Worm (Caenorhabditis elegans) whole organism, L1 larva: ENCODE results near the gene hil-7.

Source experiments
- C04F5.9 ChIP-seq: sonication (generic microtip); optimal IDR thresholded peaks from 2 replicates; lab custom pipeline; 2016; ENCODE audit warnings: missing genetic modification characterization, missing compliant biosample characterization
- aha-1 ChIP-seq: fragments of 150-350 bp; optimal IDR thresholded peaks from 2 replicates; lab custom pipeline; 2014; ENCODE audit warnings: missing biosample characterization, missing genetic modification characterization
- alr-1 ChIP-seq: fragments of 200-800 bp; sonication (Bioruptor generic); optimal IDR thresholded peaks from 2 replicates; lab custom pipeline; 2018; ENCODE audit warnings: borderline replicate concordance, mild to moderate bottlenecking, missing genetic modification characterization, missing compliant biosample characterization
- aly-2 ChIP-seq: fragments of 150-350 bp; optimal IDR thresholded peaks from 2 replicates; lab custom pipeline; 2014; ENCODE audit warnings: missing biosample characterization, missing genetic modification characterization
- blmp-1 ChIP-seq: fragments of 150-350 bp; optimal IDR thresholded peaks from 2 replicates; lab custom pipeline; 2014; ENCODE audit warnings: missing biosample characterization, missing genetic modification characterization
- ceh-63 ChIP-seq: fragments of 200-800 bp; sonication (Bioruptor generic); optimal IDR thresholded peaks from 2 replicates; lab custom pipeline; 2018; ENCODE audit warnings: mild to moderate bottlenecking, missing genetic modification characterization, missing compliant biosample characterization
- ceh-82 ChIP-seq, 3 experiments: fragments of 150-350 bp in 1 of 3; sonication (generic microtip) in 2 of 3; optimal IDR thresholded peaks; 2 replicates each; lab custom pipeline; 2014 to 2017; ENCODE audit warnings: missing biosample characterization in 3 of 3, missing genetic modification characterization in 3 of 3
- dpl-1 ChIP-seq, 3 experiments: fragments of 150-350 bp in 2 of 3; sonication (generic microtip) in 1 of 3; optimal IDR thresholded peaks; 2 replicates each; lab custom pipeline; 2014 to 2017; ENCODE audit warnings: missing biosample characterization in 3 of 3, missing genetic modification characterization in 3 of 3, missing genetic modification reagents in 3 of 3
- efl-1 ChIP-seq, 4 experiments: fragments of 150-350 bp; optimal IDR thresholded peaks in 3 of 4; peaks in 1 of 4; 1 replicate in 1 of 4; 2 replicates in 3 of 4; lab custom pipeline; 2014; ENCODE audit warnings: missing biosample characterization in 2 of 4, missing genetic modification characterization in 2 of 4, missing genetic modification reagents in 2 of 4
- efl-3 ChIP-seq: fragments of 200-800 bp; sonication (Bioruptor generic); optimal IDR thresholded peaks from 2 replicates; lab custom pipeline; 2018; ENCODE audit warnings: mild to moderate bottlenecking, missing genetic modification characterization, missing compliant biosample characterization
- egl-27 ChIP-seq, 2 experiments: fragments of 150-350 bp in 1 of 2; sonication (generic microtip); optimal IDR thresholded peaks; 3 replicates each; lab custom pipeline; 2017 to 2018; ENCODE audit warnings: missing biosample characterization in 2 of 2, missing genetic modification characterization in 2 of 2, missing genetic modification reagents in 2 of 2
- elt-2 ChIP-seq: sonication (generic microtip); optimal IDR thresholded peaks from 2 replicates; lab custom pipeline; 2016; ENCODE audit warnings: missing genetic modification characterization, mild to moderate bottlenecking, inconsistent platforms, missing compliant biosample characterization, missing genetic modification reagents
- elt-3 ChIP-seq, 6 experiments: fragments of 150-350 bp in 1 of 6; sonication (generic microtip); optimal IDR thresholded peaks; 2 replicates each; lab custom pipeline; 2017 to 2018; ENCODE audit warnings: missing biosample characterization in 6 of 6, missing genetic modification characterization in 6 of 6, inconsistent platforms in 1 of 6
- ets-5 ChIP-seq: fragments of 200-800 bp; sonication (Bioruptor generic); IDR thresholded peaks from 2 replicates; pipeline ENCODE4 v1.3.6; 2022; ENCODE audit warnings: missing genetic modification characterization, missing compliant biosample characterization
- fkh-10 ChIP-seq: sonication (generic microtip); optimal IDR thresholded peaks from 2 replicates; lab custom pipeline; 2017; ENCODE audit warnings: missing biosample characterization, missing genetic modification reagents, missing genetic modification characterization
- fkh-4 ChIP-seq: sonication (generic microtip); optimal IDR thresholded peaks from 2 replicates; lab custom pipeline; 2016; ENCODE audit warnings: missing compliant biosample characterization, missing genetic modification characterization, borderline replicate concordance
- fkh-8 ChIP-seq: sonication (generic microtip); optimal IDR thresholded peaks from 2 replicates; lab custom pipeline; 2016; ENCODE audit warnings: mild to moderate bottlenecking, missing genetic modification characterization, missing compliant biosample characterization
- fos-1 ChIP-seq: fragments of 150-350 bp; optimal IDR thresholded peaks from 2 replicates; lab custom pipeline; 2014; ENCODE audit warnings: missing biosample characterization, missing genetic modification characterization
- grh-1 ChIP-seq: fragments of 200-800 bp; sonication (Bioruptor generic); IDR thresholded peaks from 2 replicates; pipeline ENCODE4 v1.3.6; 2022; ENCODE audit warnings: missing genetic modification reagents, missing genetic modification characterization, missing compliant biosample characterization
- hlh-17 ChIP-seq: fragments of 200-800 bp; sonication (Bioruptor generic); optimal IDR thresholded peaks from 2 replicates; lab custom pipeline; 2018; ENCODE audit warnings: missing genetic modification characterization, mild to moderate bottlenecking, missing compliant biosample characterization, moderate library complexity, borderline replicate concordance
- hpl-2 ChIP-seq: fragments of 150-350 bp; optimal IDR thresholded peaks from 2 replicates; lab custom pipeline; 2014; ENCODE audit warnings: missing biosample characterization, missing genetic modification reagents, missing genetic modification characterization
- isw-1 ChIP-seq: fragments of 200-800 bp; sonication (Bioruptor generic); IDR thresholded peaks from 2 replicates; pipeline ENCODE4 v1.3.6; 2022; ENCODE audit warnings: missing genetic modification characterization, missing compliant biosample characterization
- lin-13 ChIP-seq: fragments of 150-350 bp; optimal IDR thresholded peaks from 2 replicates; lab custom pipeline; 2014; ENCODE audit warnings: missing biosample characterization, missing genetic modification reagents, missing genetic modification characterization
- lin-15B ChIP-seq: fragments of 150-350 bp; sonication (generic microtip); optimal IDR thresholded peaks from 3 replicates; lab custom pipeline; 2014; ENCODE audit warnings: missing biosample characterization, missing genetic modification characterization
- lin-35 ChIP-seq, 2 experiments: fragments of 150-350 bp; optimal IDR thresholded peaks; 2 replicates each; lab custom pipeline; 2014; ENCODE audit warnings: missing biosample characterization in 2 of 2, missing genetic modification characterization in 2 of 2, missing genetic modification reagents in 2 of 2
- lin-39 ChIP-seq: fragments of 150-350 bp; optimal IDR thresholded peaks from 2 replicates; lab custom pipeline; 2014; ENCODE audit warnings: missing biosample characterization, missing genetic modification reagents, missing genetic modification characterization
- lir-3 ChIP-seq: sonication (generic microtip); optimal IDR thresholded peaks from 2 replicates; lab custom pipeline; 2016; ENCODE audit warnings: mild to moderate bottlenecking, missing genetic modification characterization, moderate library complexity, missing compliant biosample characterization; ENCODE audit not compliant: poor library complexity
- lsy-2 ChIP-seq, 2 experiments: fragments of 150-350 bp; optimal IDR thresholded peaks; 2 replicates each; lab custom pipeline; 2014; ENCODE audit warnings: missing biosample characterization in 2 of 2, missing genetic modification characterization in 2 of 2
- mab-9 ChIP-seq: fragments of 200-800 bp; sonication (Bioruptor generic); IDR thresholded peaks from 2 replicates; pipeline ENCODE4 v1.3.6; 2022; ENCODE audit warnings: missing genetic modification reagents, missing genetic modification characterization, missing compliant biosample characterization
- mdl-1 ChIP-seq, 2 experiments: fragments of 150-350 bp; optimal IDR thresholded peaks; 2 replicates each; lab custom pipeline; 2014 to 2017; ENCODE audit warnings: missing biosample characterization in 2 of 2, missing genetic modification characterization in 2 of 2, inconsistent platforms in 1 of 2
- mep-1 ChIP-seq: fragments of 150-350 bp; optimal IDR thresholded peaks from 2 replicates; lab custom pipeline; 2014; ENCODE audit warnings: missing biosample characterization, missing genetic modification characterization
- nhr-20 ChIP-seq: sonication (generic microtip); optimal IDR thresholded peaks from 2 replicates; lab custom pipeline; 2016; ENCODE audit warnings: mild to moderate bottlenecking, missing genetic modification characterization, missing compliant biosample characterization
- nhr-237 ChIP-seq: fragments of 150-350 bp; optimal IDR thresholded peaks from 2 replicates; lab custom pipeline; 2014; ENCODE audit warnings: missing biosample characterization, missing genetic modification characterization
- nhr-28 ChIP-seq: fragments of 150-350 bp; optimal IDR thresholded peaks from 2 replicates; lab custom pipeline; 2014; ENCODE audit warnings: missing biosample characterization, missing genetic modification characterization
- nhr-77 ChIP-seq: fragments of 150-350 bp; optimal IDR thresholded peaks from 2 replicates; lab custom pipeline; 2014; ENCODE audit warnings: missing biosample characterization, missing genetic modification characterization
- nhr-85 ChIP-seq: sonication (generic microtip); peaks from one replicate; lab custom pipeline; 2016; ENCODE audit warnings: missing genetic modification characterization, inconsistent platforms, missing compliant biosample characterization
- nhr-90 ChIP-seq: sonication (generic microtip); optimal IDR thresholded peaks from 2 replicates; lab custom pipeline; 2016; ENCODE audit warnings: mild to moderate bottlenecking, missing genetic modification characterization, missing compliant biosample characterization; ENCODE audit not compliant: poor library complexity
- rnt-1 ChIP-seq: sonication (generic microtip); optimal IDR thresholded peaks from 2 replicates; lab custom pipeline; 2016; ENCODE audit warnings: mild to moderate bottlenecking, missing genetic modification characterization, moderate library complexity, missing compliant biosample characterization
- skn-1 ChIP-seq: fragments of 150-350 bp; optimal IDR thresholded peaks from 2 replicates; lab custom pipeline; 2014; ENCODE audit warnings: missing biosample characterization, missing genetic modification characterization
- snpc-4 ChIP-seq: fragments of 150-350 bp; optimal IDR thresholded peaks from 2 replicates; lab custom pipeline; 2014; ENCODE audit warnings: missing biosample characterization, missing genetic modification characterization
- tbx-2 ChIP-seq: sonication (generic microtip); optimal IDR thresholded peaks from 2 replicates; lab custom pipeline; 2016; ENCODE audit warnings: missing genetic modification characterization, missing compliant biosample characterization
- tlp-1 ChIP-seq: fragments of 150-350 bp; optimal IDR thresholded peaks from 2 replicates; lab custom pipeline; 2014; ENCODE audit warnings: missing biosample characterization, missing genetic modification characterization
- unc-30 ChIP-seq: sonication (generic microtip); optimal IDR thresholded peaks from 2 replicates; lab custom pipeline; 2017; ENCODE audit warnings: missing biosample characterization, missing genetic modification characterization
- xbp-1 ChIP-seq: sonication (generic microtip); optimal IDR thresholded peaks from 2 replicates; lab custom pipeline; 2016; ENCODE audit warnings: missing genetic modification characterization, missing compliant biosample characterization
- zip-4 ChIP-seq: fragments of 200-800 bp; sonication (Bioruptor generic); optimal IDR thresholded peaks from 2 replicates; lab custom pipeline; 2018; ENCODE audit warnings: mild to moderate bottlenecking, missing genetic modification characterization, moderate library complexity, missing compliant biosample characterization
- ztf-11 ChIP-seq, 2 experiments: sonication (generic microtip); optimal IDR thresholded peaks; 2 replicates each; lab custom pipeline; 2016 to 2017; ENCODE audit warnings: missing genetic modification characterization in 2 of 2, missing biosample characterization in 1 of 2, missing compliant biosample characterization in 1 of 2

The hil-7 gene

ce11 chrIV:6613296-6613695 lies 32.8 kb upstream of the hil-7 start, which contains the start of gene drh-1 (continued):
- TF ChIP-seq tlp-1 (tag; lab: Kevin White, UChicago) (no peak), elt-2 (no peak), grh-1 (GFP tag; lab: Robert Waterston, UW) (no peak), snpc-4 (tag; lab: Kevin White, UChicago) (no peak), dpl-1 (GFP tag; optimal IDR thresholded peaks at IDR 0.05; lab: Kevin White, UChicago) (peak in 1 of 3 experiments; percentile 30), egl-27 (tag; optimal IDR thresholded peaks at IDR 0.05; lab: Kevin White, UChicago) (no peak), mab-9 (GFP tag; lab: Robert Waterston, UW) (no peak), ztf-11 (tag; optimal IDR thresholded peaks at IDR 0.05; lab: Kevin White, UChicago) (no peak), efl-1 (optimal IDR thresholded peaks at IDR 0.05; lab: Kevin White, UChicago) (peak; percentile 19 to 29), efl-1 (GFP tag; optimal IDR thresholded peaks at IDR 0.05 in 1 of 2; lab: Kevin White, UChicago) (no peak), nhr-237 (tag; lab: Kevin White, UChicago) (no peak), nhr-85 (tag; lab: Kevin White, UChicago) (no peak)
- TF ChIP-seq, all 84 proteins: peak for 5

DNA sequence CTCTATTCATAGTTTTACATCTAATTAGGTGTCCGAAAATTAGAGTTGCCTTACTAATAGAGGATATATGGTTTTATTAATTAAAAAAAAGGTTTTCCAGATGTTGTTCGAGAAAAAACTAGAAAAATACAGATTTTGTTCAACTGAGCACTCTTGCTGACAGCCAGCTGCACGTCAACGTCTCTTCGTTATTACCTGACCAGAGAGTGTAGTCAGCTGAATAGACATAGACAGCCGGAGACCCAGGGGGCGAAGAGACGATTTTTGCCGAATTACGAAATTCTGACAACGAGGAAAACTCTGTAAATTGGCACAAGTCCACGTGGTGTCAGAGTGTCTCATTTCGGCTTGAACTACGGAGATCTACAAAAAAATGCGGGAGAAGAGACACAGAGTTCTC lies 27.5 kb upstream of the hil-7 start:
- TF ChIP-seq nhr-77 (tag; lab: Kevin White, UChicago): no peak
- peak; percentile 12 to 53 for TF ChIP-seq efl-1 (optimal IDR thresholded peaks at IDR 0.05; lab: Kevin White, UChicago)
- peak in 1 of 2 experiments; percentile 89 for TF ChIP-seq efl-1 (GFP tag; optimal IDR thresholded peaks at IDR 0.05 in 1 of 2; lab: Kevin White, UChicago)
- no peak for TF ChIP-seq mep-1
- TF ChIP-seq lin-35 (GFP tag; optimal IDR thresholded peaks at IDR 0.05; lab: Kevin White, UChicago): peak in 1 of 2 experiments; percentile 36
- peak; percentile 48 for TF ChIP-seq skn-1
- TF ChIP-seq lsy-2 (tag; optimal IDR thresholded peaks at IDR 0.05; lab: Kevin White, UChicago): peak in 1 of 2 experiments; percentile 42
- TF ChIP-seq fos-1: no peak
- TF ChIP-seq alr-1 (tag; lab: Kevin White, UChicago): no peak
- TF ChIP-seq rnt-1 (tag; lab: Kevin White, UChicago): no peak
- TF ChIP-seq nhr-20: peak; percentile 24
- TF ChIP-seq mdl-1 (tag; optimal IDR thresholded peaks at IDR 0.05; lab: Kevin White, UChicago): peak in 1 of 2 experiments; percentile 2
- no peak for TF ChIP-seq fkh-8
- no peak for TF ChIP-seq nhr-28 (tag; lab: Kevin White, UChicago)
- TF ChIP-seq lin-13: no peak
- no peak for TF ChIP-seq unc-30 (tag; lab: Kevin White, UChicago)
- TF ChIP-seq efl-3 (GFP tag; lab: Kevin White, UChicago): no peak
- no peak for TF ChIP-seq hlh-17 (GFP tag; lab: Kevin White, UChicago)
- peak in 1 of 3 experiments; percentile 16 for TF ChIP-seq ceh-82 (tag; optimal IDR thresholded peaks at IDR 0.05; lab: Kevin White, UChicago)
- TF ChIP-seq, all 84 proteins: peak for 7

DNA sequence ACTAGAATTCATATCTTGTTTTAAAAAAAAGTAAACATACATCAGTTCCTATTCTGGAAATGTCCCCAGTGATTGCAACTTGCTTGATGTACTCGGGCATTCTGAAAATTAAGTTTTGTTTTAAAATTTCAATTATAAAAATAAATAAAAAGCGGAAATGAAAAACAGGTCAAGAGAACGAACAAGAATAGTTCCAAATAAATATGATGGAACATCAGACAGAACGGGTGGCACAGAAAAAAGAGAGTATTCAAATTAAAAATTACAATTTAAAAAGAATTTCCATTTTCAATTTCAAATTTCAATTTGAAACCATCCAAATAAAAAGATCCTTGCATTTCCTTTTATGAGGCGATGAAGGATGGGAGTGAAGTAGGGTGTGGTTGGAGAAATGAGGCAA lies 24.9 kb upstream of the hil-7 start, which contains the start of gene C01B10.3:
Gene C01B10.3, minus strand, starts transcription at position 101 of the 400 bp plus-strand sequence.
- TF ChIP-seq lin-15B (no peak), blmp-1 (tag; lab: Kevin White, UChicago) (no peak), C04F5.9 (no peak), xbp-1 (tag; lab: Kevin White, UChicago) (no peak), hpl-2 (GFP tag; lab: Kevin White, UChicago) (no peak), isw-1 (GFP tag; lab: Robert Waterston, UW) (no peak)

DNA sequence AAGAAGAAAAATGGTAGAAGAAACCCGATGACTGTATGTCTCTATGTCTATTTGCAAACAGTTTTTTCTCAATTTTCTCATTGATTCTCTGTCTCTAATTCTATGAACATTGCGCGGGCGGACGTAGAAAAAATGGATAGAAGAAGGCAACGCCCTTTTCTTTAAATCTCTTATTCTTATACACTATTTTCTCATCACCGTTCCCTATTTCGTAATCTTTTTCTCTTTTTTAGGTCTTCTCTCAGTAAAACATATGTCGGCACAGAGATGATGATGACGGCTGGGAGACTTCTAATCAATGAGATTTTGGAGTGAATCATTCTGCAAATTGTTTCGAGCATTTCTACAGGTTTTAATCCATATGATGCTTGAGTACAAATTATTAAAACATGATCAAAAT lies 24.0 kb upstream of the hil-7 start:
- TF ChIP-seq fos-1 (no peak), nhr-90 (peak; percentile 35), nhr-20 (peak; percentile 33), fkh-10 (no peak), lin-39 (tag; lab: Kevin White, UChicago) (no peak), lsy-2 (tag; optimal IDR thresholded peaks at IDR 0.05; lab: Kevin White, UChicago) (peak in 1 of 2 experiments; percentile 43), tbx-2 (tag; lab: Kevin White, UChicago) (peak; percentile 15), lir-3 (tag; lab: Kevin White, UChicago) (no peak), aly-2 (no peak), elt-3 (tag; optimal IDR thresholded peaks at IDR 0.05; lab: Kevin White, UChicago) (peak in 2 of 6 experiments; percentile 43 to 68), nhr-77 (tag; lab: Kevin White, UChicago) (no peak), ceh-63 (GFP tag; lab: Kevin White, UChicago) (no peak), nhr-28 (tag; lab: Kevin White, UChicago) (no peak), xbp-1 (tag; lab: Kevin White, UChicago) (no peak), zip-4 (GFP tag; lab: Kevin White, UChicago) (peak; percentile 85), efl-1 (optimal IDR thresholded peaks at IDR 0.05; lab: Kevin White, UChicago) (peak; percentile 13 to 17), efl-1 (GFP tag; optimal IDR thresholded peaks at IDR 0.05 in 1 of 2; lab: Kevin White, UChicago) (peak; percentile 20 to 91), ets-5 (GFP tag; lab: Robert Waterston, UW) (no peak), aha-1 (no peak), fkh-4 (tag; lab: Kevin White, UChicago) (no peak)
